Worm (Caenorhabditis elegans) whole organism, L2 larva: ENCODE measurements around the gene clec-27.

Source experiments
- C34F6.9 ChIP-seq: fragments of 150-350 bp; optimal IDR thresholded peaks from 2 replicates; lab custom pipeline; 2014; ENCODE audit warnings: missing biosample characterization, missing genetic modification characterization
- F13H6.1 ChIP-seq: sonication (generic microtip); optimal IDR thresholded peaks from 2 replicates; lab custom pipeline; 2016; ENCODE audit warnings: missing genetic modification characterization, missing compliant biosample characterization
- Y55F3AM.14 ChIP-seq: fragments of 200-800 bp; sonication (Bioruptor generic); optimal IDR thresholded peaks from 2 replicates; lab custom pipeline; 2018; ENCODE audit warnings: mild to moderate bottlenecking, missing genetic modification characterization, missing compliant biosample characterization
- ZK546.5 ChIP-seq: sonication (generic microtip); optimal IDR thresholded peaks from 2 replicates; lab custom pipeline; 2017; ENCODE audit warnings: missing biosample characterization, missing genetic modification characterization
- alr-1 ChIP-seq: fragments of 150-350 bp; optimal IDR thresholded peaks from 2 replicates; lab custom pipeline; 2014; ENCODE audit warnings: missing biosample characterization, missing genetic modification characterization
- ceh-16 ChIP-seq: fragments of 150-350 bp; optimal IDR thresholded peaks from 2 replicates; lab custom pipeline; 2014; ENCODE audit warnings: missing biosample characterization, missing genetic modification characterization
- ceh-82 ChIP-seq: fragments of 150-350 bp; optimal IDR thresholded peaks from 2 replicates; lab custom pipeline; 2014; ENCODE audit warnings: missing biosample characterization, missing genetic modification characterization
- crh-2 ChIP-seq: sonication (generic microtip); optimal IDR thresholded peaks from 2 replicates; lab custom pipeline; 2017; ENCODE audit warnings: missing biosample characterization, missing genetic modification characterization
- egl-27 ChIP-seq: sonication (generic microtip); optimal IDR thresholded peaks from 3 replicates; lab custom pipeline; 2017; ENCODE audit warnings: missing biosample characterization, missing genetic modification reagents, missing genetic modification characterization
- elt-3 ChIP-seq: sonication (generic microtip); optimal IDR thresholded peaks from 2 replicates; lab custom pipeline; 2017; ENCODE audit warnings: missing biosample characterization, missing genetic modification characterization
- gmeb-1 ChIP-seq: fragments of 150-350 bp; optimal IDR thresholded peaks from 2 replicates; lab custom pipeline; 2014; ENCODE audit warnings: missing biosample characterization, missing genetic modification characterization
- lin-11 ChIP-seq: fragments of 150-350 bp; sonication (generic microtip); optimal IDR thresholded peaks from 2 replicates; lab custom pipeline; 2014; ENCODE audit warnings: missing biosample characterization, missing genetic modification characterization, inconsistent platforms, mixed read lengths
- lin-13 ChIP-seq: fragments of 150-350 bp; optimal IDR thresholded peaks from 2 replicates; lab custom pipeline; 2014; ENCODE audit warnings: missing biosample characterization, missing genetic modification reagents, missing genetic modification characterization
- lin-39 ChIP-seq: fragments of 150-350 bp; optimal IDR thresholded peaks from 2 replicates; lab custom pipeline; 2014; ENCODE audit warnings: missing biosample characterization, missing genetic modification reagents, missing genetic modification characterization
- lsy-2 ChIP-seq, 2 experiments: fragments of 150-350 bp in 1 of 2; sonication (generic microtip) in 1 of 2; optimal IDR thresholded peaks; 2 replicates each; lab custom pipeline; 2014 to 2017; ENCODE audit warnings: missing biosample characterization in 2 of 2, missing genetic modification characterization in 2 of 2
- mbf-1 ChIP-seq: sonication (generic microtip); optimal IDR thresholded peaks from 2 replicates; lab custom pipeline; 2017; ENCODE audit warnings: missing biosample characterization, missing genetic modification characterization
- mdl-1 ChIP-seq, 2 experiments: fragments of 150-350 bp in 1 of 2; sonication (generic microtip) in 1 of 2; optimal IDR thresholded peaks; 2 replicates each; lab custom pipeline; 2017; ENCODE audit warnings: missing biosample characterization in 2 of 2, missing genetic modification characterization in 2 of 2
- nhr-10 ChIP-seq: sonication (generic microtip); optimal IDR thresholded peaks from 2 replicates; lab custom pipeline; 2017; ENCODE audit warnings: missing biosample characterization, missing genetic modification characterization
- nhr-11 ChIP-seq: fragments of 150-350 bp; optimal IDR thresholded peaks from 2 replicates; lab custom pipeline; 2014; ENCODE audit warnings: missing biosample characterization, missing genetic modification characterization
- nhr-129 ChIP-seq: fragments of 150-350 bp; optimal IDR thresholded peaks from 2 replicates; lab custom pipeline; 2014; ENCODE audit warnings: missing biosample characterization, missing genetic modification characterization
- nhr-23 ChIP-seq: fragments of 150-350 bp; optimal IDR thresholded peaks from 2 replicates; lab custom pipeline; 2014; ENCODE audit warnings: missing biosample characterization, missing genetic modification reagents, missing genetic modification characterization
- nhr-237 ChIP-seq: fragments of 150-350 bp; optimal IDR thresholded peaks from 2 replicates; lab custom pipeline; 2014; ENCODE audit warnings: missing biosample characterization, missing genetic modification characterization
- nhr-25 ChIP-seq: fragments of 150-350 bp; sonication (generic microtip); optimal IDR thresholded peaks from 3 replicates; lab custom pipeline; 2014; ENCODE audit warnings: missing biosample characterization, missing genetic modification characterization
- peb-1 ChIP-seq: fragments of 150-350 bp; optimal IDR thresholded peaks from 2 replicates; lab custom pipeline; 2014; ENCODE audit warnings: missing biosample characterization, missing genetic modification characterization
- sem-4 ChIP-seq: fragments of 150-350 bp; optimal IDR thresholded peaks from 2 replicates; lab custom pipeline; 2014; ENCODE audit warnings: missing biosample characterization, missing genetic modification reagents, missing genetic modification characterization
- sma-3 ChIP-seq: sonication (generic microtip); optimal IDR thresholded peaks from 2 replicates; lab custom pipeline; 2016; ENCODE audit warnings: missing genetic modification reagents, missing genetic modification characterization, missing compliant biosample characterization
- snpc-4 ChIP-seq: fragments of 150-350 bp; optimal IDR thresholded peaks from 2 replicates; lab custom pipeline; 2014; ENCODE audit warnings: missing biosample characterization, missing genetic modification characterization
- unc-39 ChIP-seq: fragments of 150-350 bp; optimal IDR thresholded peaks from 2 replicates; lab custom pipeline; 2014; ENCODE audit warnings: missing biosample characterization, missing genetic modification characterization
- unc-55 ChIP-seq: fragments of 150-350 bp; sonication (generic microtip); optimal IDR thresholded peaks from 3 replicates; lab custom pipeline; 2014; ENCODE audit warnings: missing biosample characterization, missing genetic modification reagents, missing genetic modification characterization
- unc-62 ChIP-seq: fragments of 150-350 bp; optimal IDR thresholded peaks from 2 replicates; lab custom pipeline; 2014; ENCODE audit warnings: missing biosample characterization, missing genetic modification reagents, missing genetic modification characterization
- zag-1 ChIP-seq: fragments of 150-350 bp; optimal IDR thresholded peaks from 2 replicates; lab custom pipeline; 2014; ENCODE audit warnings: missing biosample characterization, missing genetic modification characterization
- ztf-1 ChIP-seq: fragments of 200-800 bp; sonication (Bioruptor generic); conservative IDR thresholded peaks from 2 replicates; pipeline ENCODE4 v1.3.6; 2022; ENCODE audit warnings: missing genetic modification characterization, missing compliant biosample characterization
- ztf-11 ChIP-seq: sonication (generic microtip); optimal IDR thresholded peaks from 2 replicates; lab custom pipeline; 2017; ENCODE audit warnings: missing biosample characterization, missing genetic modification characterization
- ztf-4 ChIP-seq: fragments of 150-350 bp; optimal IDR thresholded peaks from 2 replicates; lab custom pipeline; 2014; ENCODE audit warnings: missing biosample characterization, missing genetic modification characterization

clec-27 gene

ce11 chrV:16827485-16827884, 26.9 kb upstream of the clec-27 start, which contains the start of gene srh-216:
Gene srh-216, minus strand, starts transcription at chrV:16827585.
- TF ChIP-seq egl-27 (tag; lab: Kevin White, UChicago) (no peak), snpc-4 (tag; lab: Kevin White, UChicago) (no peak)
- TF ChIP-seq, all 48 proteins: peak for 0

- TF ChIP-seq gmeb-1 (tag; lab: Kevin White, UChicago) (no peak), sem-4 (tag; lab: Kevin White, UChicago) (no peak), mbf-1 (no peak), Y55F3AM.14 (GFP tag; lab: Kevin White, UChicago) (no peak), alr-1 (tag; lab: Kevin White, UChicago) (no peak), ceh-16 (tag; lab: Kevin White, UChicago) (no peak), crh-2 (tag; lab: Kevin White, UChicago) (no peak)
Measured at ce11 chrV:16829396-16829795, 25.0 kb upstream of the clec-27 start, which contains the start of gene srh-214. Gene srh-214, minus strand, starts transcription at chrV:16829755.

ce11 chrV:16831310-16831709, 23.1 kb upstream of the clec-27 start:
- TF ChIP-seq lin-39 (tag; lab: Kevin White, UChicago) (no peak), sem-4 (tag; lab: Kevin White, UChicago) (no peak), alr-1 (tag; lab: Kevin White, UChicago) (no peak), nhr-10 (no peak), peb-1 (tag; lab: Kevin White, UChicago) (no peak), sma-3 (GFP tag; lab: Kevin White, UChicago) (no peak), ZK546.5 (tag; lab: Kevin White, UChicago) (no peak), nhr-129 (tag; lab: Kevin White, UChicago) (no peak), nhr-25 (no peak)

- TF ChIP-seq ceh-82: no peak
- no peak for TF ChIP-seq crh-2 (tag; lab: Kevin White, UChicago)
- no peak for TF ChIP-seq unc-62
- TF ChIP-seq C34F6.9 (tag; lab: Kevin White, UChicago): no peak
- no peak for TF ChIP-seq elt-3 (tag; lab: Kevin White, UChicago)
- TF ChIP-seq ztf-4 (tag; lab: Kevin White, UChicago): no peak
- no peak for TF ChIP-seq F13H6.1
- TF ChIP-seq ZK546.5 (tag; lab: Kevin White, UChicago): no peak
- TF ChIP-seq lsy-2 (tag; optimal IDR thresholded peaks at IDR 0.05; lab: Kevin White, UChicago): no peak
- no peak for TF ChIP-seq ztf-1 (GFP tag; lab: Robert Waterston, UW)
- no peak for TF ChIP-seq nhr-129 (tag; lab: Kevin White, UChicago)
- no peak for TF ChIP-seq Y55F3AM.14 (GFP tag; lab: Kevin White, UChicago)
- TF ChIP-seq unc-39 (tag; lab: Kevin White, UChicago): no peak
- no peak for TF ChIP-seq peb-1 (tag; lab: Kevin White, UChicago)
- TF ChIP-seq lin-39 (tag; lab: Kevin White, UChicago): no peak
- no peak for TF ChIP-seq lin-11 (tag; lab: Kevin White, UChicago)
- TF ChIP-seq unc-55 (GFP tag; lab: Kevin White, UChicago): no peak
- no peak for TF ChIP-seq nhr-11
- no peak for TF ChIP-seq lin-13 (GFP tag; lab: Kevin White, UChicago)
Measured at ce11 chrV:16831921-16832320, 22.5 kb upstream of the clec-27 start, which contains the start of gene srh-215. Gene srh-215, minus strand, starts transcription at chrV:16832021.

- TF ChIP-seq nhr-25: no peak
- no peak for TF ChIP-seq nhr-23 (tag; lab: Kevin White, UChicago)
- TF ChIP-seq lin-13 (GFP tag; lab: Kevin White, UChicago): no peak
- TF ChIP-seq crh-2 (tag; lab: Kevin White, UChicago): no peak
- no peak for TF ChIP-seq nhr-129 (tag; lab: Kevin White, UChicago)
- TF ChIP-seq ceh-16 (tag; lab: Kevin White, UChicago): no peak
- TF ChIP-seq ztf-11: no peak
- no peak for TF ChIP-seq zag-1
- no peak for TF ChIP-seq nhr-237 (tag; lab: Kevin White, UChicago)
- TF ChIP-seq sem-4 (tag; lab: Kevin White, UChicago): no peak
- TF ChIP-seq alr-1 (tag; lab: Kevin White, UChicago): no peak
- TF ChIP-seq mdl-1 (tag; optimal IDR thresholded peaks at IDR 0.05; lab: Kevin White, UChicago): no peak
- no peak for TF ChIP-seq lsy-2 (tag; optimal IDR thresholded peaks at IDR 0.05; lab: Kevin White, UChicago)
Measured at ce11 chrV:16832865-16833264, 21.6 kb upstream of the clec-27 start, which contains the start of gene phy-3. Gene phy-3, plus strand, starts transcription at chrV:16833165.
